Fruit fly (Drosophila melanogaster): ENCODE measurements around the gene Kcmf1.

The Kcmf1 gene

dm6 chr3R:9057398-9058058, 42.8 kb upstream of the Kcmf1 start (continued):
- TF ChIP-seq CG2116 (GFP tag; optimal IDR thresholded peaks at IDR 0.05) = peak; percentile 88
- TF ChIP-seq CG12299 (tag; optimal IDR thresholded peaks at IDR 0.05) = peak; percentile 97
- TF ChIP-seq jing (GFP tag; optimal IDR thresholded peaks at IDR 0.05) = peak; percentile 79
- peak; percentile 85 for TF ChIP-seq CG30431 (GFP tag; optimal IDR thresholded peaks at IDR 0.05)
- no peak for TF ChIP-seq Tbp (GFP tag; optimal IDR thresholded peaks at IDR 0.05)
- peak; percentile 93 for TF ChIP-seq CG8290 (GFP tag; optimal IDR thresholded peaks at IDR 0.05)
- peak; percentile 74 to 98 for TF ChIP-seq CG8290 (tag; optimal IDR thresholded peaks at IDR 0.05)
- peak; percentile 98 for TF ChIP-seq CG15601 (tag; optimal IDR thresholded peaks at IDR 0.05)
- peak; percentile 96 for TF ChIP-seq kay (GFP tag; optimal IDR thresholded peaks at IDR 0.05)
- TF ChIP-seq CG11696 (GFP tag; IDR thresholded peaks at IDR 0.05) = no peak
- TF ChIP-seq Blimp-1 (GFP tag; optimal IDR thresholded peaks at IDR 0.05) = peak; percentile 100
- peak; percentile 94 for TF ChIP-seq CG2875 (GFP tag; optimal IDR thresholded peaks at IDR 0.05)
- peak; percentile 36 for TF ChIP-seq CG9609 (GFP tag; optimal IDR thresholded peaks at IDR 0.05)
- peak; percentile 88 for TF ChIP-seq onecut (GFP tag; IDR thresholded peaks at IDR 0.05)
- TF ChIP-seq CG7963 (GFP tag; IDR thresholded peaks at IDR 0.05; ENCODE audit: partially characterized antibody) = no peak
- no peak for TF ChIP-seq ci (GFP tag; IDR thresholded peaks at IDR 0.05)
- peak; percentile 98 for TF ChIP-seq CG30403 (GFP tag; optimal IDR thresholded peaks at IDR 0.05)
- no peak for TF ChIP-seq ro (GFP tag; IDR thresholded peaks at IDR 0.05)
- no peak for TF ChIP-seq stc (GFP tag; IDR thresholded peaks at IDR 0.05)
- peak; percentile 66 for TF ChIP-seq Sry-δ (GFP tag; optimal IDR thresholded peaks at IDR 0.05)
- peak; percentile 98 for TF ChIP-seq salm (tag; optimal IDR thresholded peaks at IDR 0.05)
- no peak for TF ChIP-seq CG9932 (GFP tag; IDR thresholded peaks at IDR 0.05)
- TF ChIP-seq aop (GFP tag; IDR thresholded peaks at IDR 0.05) = no peak
- no peak for TF ChIP-seq CG7372 (GFP tag; IDR thresholded peaks at IDR 0.05)
- TF ChIP-seq az2 (GFP tag; optimal IDR thresholded peaks at IDR 0.05) = peak; percentile 93
- TF ChIP-seq Med (GFP tag) = peak; percentile 85
- no peak for TF ChIP-seq H15 (GFP tag; IDR thresholded peaks at IDR 0.05)
- TF ChIP-seq CG17359 (tag; optimal IDR thresholded peaks at IDR 0.05) = peak; percentile 97
- TF ChIP-seq CG9817 (tag; optimal IDR thresholded peaks at IDR 0.05) = peak; percentile 97
- TF ChIP-seq CG7987 (GFP tag; optimal IDR thresholded peaks at IDR 0.05) = peak; percentile 92
- no peak for TF ChIP-seq en (GFP tag; optimal IDR thresholded peaks at IDR 0.05)
- peak; percentile 89 for TF ChIP-seq CG6272 (GFP tag; IDR thresholded peaks at IDR 0.05)
- TF ChIP-seq CG7271 (tag; optimal IDR thresholded peaks at IDR 0.05) = peak; percentile 96
- peak; percentile 52 for TF ChIP-seq CG4617 (GFP tag; optimal IDR thresholded peaks at IDR 0.05; ENCODE audit: borderline replicate concordance)
- peak; percentile 98 for TF ChIP-seq CG7839 (tag; optimal IDR thresholded peaks at IDR 0.05)
- no peak for TF ChIP-seq maf-S (GFP tag; optimal IDR thresholded peaks at IDR 0.05)
- TF ChIP-seq Dfd (GFP tag; optimal IDR thresholded peaks at IDR 0.05) = no peak
- TF ChIP-seq Stat92E (GFP tag; optimal IDR thresholded peaks at IDR 0.05) = peak in 1 of 3 experiments; percentile 93
- TF ChIP-seq Dp (GFP tag; optimal IDR thresholded peaks at IDR 0.05) = peak; percentile 5
- TF ChIP-seq B-H1 (GFP tag; IDR thresholded peaks at IDR 0.05) = no peak
- TF ChIP-seq CG3726 (GFP tag; IDR thresholded peaks at IDR 0.05) = no peak
- TF ChIP-seq CG17829 (tag; optimal IDR thresholded peaks at IDR 0.05) = peak; percentile 99
- TF ChIP-seq D19B (GFP tag; optimal IDR thresholded peaks at IDR 0.05) = peak; percentile 91
- TF ChIP-seq kni (GFP tag; optimal IDR thresholded peaks at IDR 0.05) = peak; percentile 96
- peak; percentile 21 for TF ChIP-seq NC2β (GFP tag; optimal IDR thresholded peaks at IDR 0.05)
- peak; percentile 26 for TF ChIP-seq gro (GFP tag; optimal IDR thresholded peaks at IDR 0.05)
- peak; percentile 50 for TF ChIP-seq CG12744 (GFP tag; optimal IDR thresholded peaks at IDR 0.05)
- TF ChIP-seq Opbp (GFP tag; IDR thresholded peaks at IDR 0.05; ENCODE audit: partially characterized antibody) = no peak
- TF ChIP-seq CG11456 (GFP tag; IDR thresholded peaks at IDR 0.05) = no peak
- TF ChIP-seq CG16779 (GFP tag; IDR thresholded peaks at IDR 0.05) = no peak
- peak; percentile 100 for TF ChIP-seq abd-A (tag; optimal IDR thresholded peaks at IDR 0.05)
